Worm (Caenorhabditis elegans): ENCODE data around the gene C07H6.9.

Gene C07H6.9

DNA sequence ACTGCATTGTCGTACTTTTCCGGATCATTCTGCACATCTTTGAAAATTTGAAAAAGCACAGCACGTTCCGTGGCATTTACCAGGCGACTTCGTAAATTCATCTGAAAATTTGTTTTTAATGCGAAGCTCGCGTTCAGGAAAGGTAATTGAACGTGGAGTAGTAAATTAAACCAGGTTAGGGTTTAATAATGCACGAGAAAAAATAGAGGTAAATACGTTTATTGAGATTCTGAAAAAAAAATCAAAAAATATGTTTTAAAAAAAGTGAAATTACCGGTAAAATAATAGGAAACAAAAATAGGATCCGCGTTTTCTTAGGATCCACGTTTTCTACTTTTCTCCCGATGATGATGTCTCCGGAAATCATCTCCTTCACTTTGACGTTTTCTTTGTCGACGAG is 19.2 kb upstream of the C07H6.9 start, which contains the start of gene clk-2:
Gene clk-2 (minus strand): TSS at position 101 of the 400 bp plus-strand sequence.
- TF ChIP-seq lin-32 (GFP tag; optimal IDR thresholded peaks at IDR 0.05) (no peak), zip-8 (tag; optimal IDR thresholded peaks at IDR 0.05) (no peak), unc-62 (GFP tag; optimal IDR thresholded peaks at IDR 0.05) (no peak), unc-39 (tag; optimal IDR thresholded peaks at IDR 0.05) (no peak), flh-1 (GFP tag; optimal IDR thresholded peaks at IDR 0.05) (no peak), ham-2 (GFP tag; optimal IDR thresholded peaks at IDR 0.05) (no peak), elt-1 (tag; optimal IDR thresholded peaks at IDR 0.05; ENCODE audit: borderline replicate concordance, insufficient read depth) (no peak), snpc-4 (tag; optimal IDR thresholded peaks at IDR 0.05) (no peak), blmp-1 (tag; optimal IDR thresholded peaks at IDR 0.05) (no peak), nhr-76 (tag; optimal IDR thresholded peaks at IDR 0.05) (no peak), pha-4 (tag; optimal IDR thresholded peaks at IDR 0.05) (no peak), ceh-83 (GFP tag; optimal IDR thresholded peaks at IDR 0.05) (no peak), nhr-28 (tag; optimal IDR thresholded peaks at IDR 0.05) (no peak), ces-1 (GFP tag; optimal IDR thresholded peaks at IDR 0.05) (no peak), mep-1 (tag; optimal IDR thresholded peaks at IDR 0.05) (no peak), elt-3 (tag; optimal IDR thresholded peaks at IDR 0.05) (no peak), ceh-39 (tag; optimal IDR thresholded peaks at IDR 0.05) (no peak), lsy-2 (tag; optimal IDR thresholded peaks at IDR 0.05) (no peak)

DNA sequence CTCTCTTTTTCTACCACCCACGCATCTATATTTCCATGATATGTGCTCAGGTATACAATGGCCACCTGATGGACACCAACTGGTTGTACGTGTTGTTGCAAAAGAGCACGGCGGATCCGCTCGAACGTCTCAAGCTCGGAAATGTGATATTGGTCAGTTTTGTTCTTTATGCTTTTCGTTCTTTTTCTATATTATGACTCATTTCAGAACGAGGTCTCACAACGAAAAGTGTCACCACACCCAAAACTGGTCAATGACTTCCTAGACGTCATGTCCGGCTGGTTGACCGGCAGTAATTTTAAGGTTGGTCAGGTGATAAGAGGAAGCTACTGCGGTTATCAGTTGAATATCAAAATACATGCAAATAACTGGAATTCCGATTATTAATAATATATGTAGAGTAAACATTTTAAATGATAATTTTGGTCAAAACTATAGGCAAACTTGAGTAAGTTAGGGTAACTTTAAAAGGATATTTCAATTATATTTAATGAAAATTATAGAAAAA is 8.9 kb upstream of the C07H6.9 start, which contains the start of gene cls-1:
Gene cls-1 (plus strand): TSS at position 51 of the 508 bp plus-strand sequence.
- TF ChIP-seq nhr-28 (tag; optimal IDR thresholded peaks at IDR 0.05) (no peak), ham-2 (GFP tag; optimal IDR thresholded peaks at IDR 0.05) (no peak), nhr-2 (tag; optimal IDR thresholded peaks at IDR 0.05) (no peak), lin-13 (tag; optimal IDR thresholded peaks at IDR 0.05) (no peak), ztf-11 (tag; optimal IDR thresholded peaks at IDR 0.05) (no peak), unc-62 (GFP tag; optimal IDR thresholded peaks at IDR 0.05) (no peak), pha-4 (tag; optimal IDR thresholded peaks at IDR 0.05) (no peak), lin-32 (GFP tag; optimal IDR thresholded peaks at IDR 0.05) (no peak)

ce11 chrIII:7506983-7507382 is 7.7 kb upstream of the C07H6.9 start:
- TF ChIP-seq unc-120 (tag; optimal IDR thresholded peaks at IDR 0.05; ENCODE audit: poor library complexity, severe bottlenecking) (no peak), hlh-1 (tag; optimal IDR thresholded peaks at IDR 0.05) (peak; percentile 34), nhr-28 (tag; optimal IDR thresholded peaks at IDR 0.05) (no peak), mep-1 (tag; optimal IDR thresholded peaks at IDR 0.05) (no peak), M03D4.4 (tag; optimal IDR thresholded peaks at IDR 0.05) (no peak), nhr-2 (tag; optimal IDR thresholded peaks at IDR 0.05) (no peak), sem-2 (GFP tag; optimal IDR thresholded peaks at IDR 0.05) (no peak)

ce11 chrIII:7498346-7498745 is 925 bp downstream of the C07H6.9 start:
- TF ChIP-seq lin-13 (tag; optimal IDR thresholded peaks at IDR 0.05) (peak; percentile 92), nhr-12 (tag; optimal IDR thresholded peaks at IDR 0.05) (no peak), bed-3 (GFP tag; optimal IDR thresholded peaks at IDR 0.05) (no peak), mab-5 (tag; optimal IDR thresholded peaks at IDR 0.05) (no peak), nhr-237 (tag; optimal IDR thresholded peaks at IDR 0.05) (peak; percentile 78), flh-1 (GFP tag; optimal IDR thresholded peaks at IDR 0.05) (no peak), cnd-1 (tag; optimal IDR thresholded peaks at IDR 0.05) (peak; percentile 19), lin-32 (GFP tag; optimal IDR thresholded peaks at IDR 0.05) (no peak), mls-2 (tag; optimal IDR thresholded peaks at IDR 0.05) (no peak), ceh-39 (tag; optimal IDR thresholded peaks at IDR 0.05) (peak; percentile 28), zip-8 (tag; optimal IDR thresholded peaks at IDR 0.05) (no peak), elt-3 (tag; optimal IDR thresholded peaks at IDR 0.05) (peak; percentile 24), unc-62 (GFP tag; optimal IDR thresholded peaks at IDR 0.05) (peak; percentile 46), ces-1 (GFP tag; optimal IDR thresholded peaks at IDR 0.05) (peak; percentile 85), nhr-76 (tag; optimal IDR thresholded peaks at IDR 0.05) (no peak), lsy-2 (tag; optimal IDR thresholded peaks at IDR 0.05) (peak; percentile 83), mep-1 (tag; optimal IDR thresholded peaks at IDR 0.05) (peak; percentile 97), ham-2 (GFP tag; optimal IDR thresholded peaks at IDR 0.05) (peak; percentile 65), elt-1 (tag; optimal IDR thresholded peaks at IDR 0.05; ENCODE audit: borderline replicate concordance, insufficient read depth) (no peak), sptf-1 (tag; optimal IDR thresholded peaks at IDR 0.05) (peak; percentile 60), hlh-1 (tag; optimal IDR thresholded peaks at IDR 0.05) (peak; percentile 57), drap-1 (GFP tag; optimal IDR thresholded peaks at IDR 0.05) (peak; percentile 57), sem-2 (GFP tag; optimal IDR thresholded peaks at IDR 0.05) (no peak), ceh-43 (GFP tag; optimal IDR thresholded peaks at IDR 0.05) (peak; percentile 49), nhr-28 (tag; optimal IDR thresholded peaks at IDR 0.05) (no peak), M03D4.4 (tag; optimal IDR thresholded peaks at IDR 0.05) (peak; percentile 3), tbx-8 (GFP tag; optimal IDR thresholded peaks at IDR 0.05) (no peak), unc-120 (tag; optimal IDR thresholded peaks at IDR 0.05; ENCODE audit: poor library complexity, severe bottlenecking) (peak; percentile 23), pha-4 (tag; optimal IDR thresholded peaks at IDR 0.05) (peak; percentile 78), ceh-83 (GFP tag; optimal IDR thresholded peaks at IDR 0.05) (no peak), unc-39 (tag; optimal IDR thresholded peaks at IDR 0.05) (no peak), blmp-1 (tag; optimal IDR thresholded peaks at IDR 0.05) (no peak), ztf-11 (tag; optimal IDR thresholded peaks at IDR 0.05) (peak; percentile 41), nhr-2 (tag; optimal IDR thresholded peaks at IDR 0.05) (no peak), snpc-4 (tag; optimal IDR thresholded peaks at IDR 0.05) (no peak)
